Worm (Caenorhabditis elegans) whole organism, young adult: ENCODE measurements around the gene mdt-9.
A peak's percentile ranks its signal among the peaks of the same experiment; 100 is the strongest.

Experiments used
- B0035.1 ChIP-seq: sonication (generic microtip); optimal IDR thresholded peaks from 2 replicates; lab custom pipeline; 2016; ENCODE audit warnings: missing genetic modification characterization, mild to moderate bottlenecking, missing compliant biosample characterization, missing genotype, missing genetic modification reagents
- B0336.3 ChIP-seq: fragments of 200-800 bp; sonication (Bioruptor generic); IDR thresholded peaks from 2 replicates; pipeline ENCODE4 v1.3.6; 2022; ENCODE audit warnings: missing genetic modification characterization, missing compliant biosample characterization
- C06A6.2 ChIP-seq: fragments of 200-800 bp; sonication (Bioruptor generic); conservative IDR thresholded peaks from 2 replicates; pipeline ENCODE4 v1.3.6; 2022; ENCODE audit warnings: missing genetic modification characterization, missing compliant biosample characterization
- C17E4.6 ChIP-seq: fragments of 200-800 bp; sonication (Bioruptor generic); IDR thresholded peaks from 2 replicates; pipeline ENCODE4 v1.3.6; 2022; ENCODE audit warnings: missing genetic modification reagents, missing genetic modification characterization, missing compliant biosample characterization
- F22D6.2 ChIP-seq: sonication (generic microtip); optimal IDR thresholded peaks from 2 replicates; lab custom pipeline; 2016; ENCODE audit warnings: mild to moderate bottlenecking, missing genetic modification characterization, missing compliant biosample characterization
- F23B12.7 ChIP-seq: sonication (generic microtip); optimal IDR thresholded peaks from 2 replicates; lab custom pipeline; 2017; ENCODE audit warnings: missing genetic modification characterization, mild to moderate bottlenecking, missing compliant biosample characterization, antibody characterized with exemption, moderate library complexity; ENCODE audit not compliant: insufficient read depth
- F33H1.4 ChIP-seq: fragments of 200-800 bp; sonication (Bioruptor generic); IDR thresholded peaks from 2 replicates; pipeline ENCODE4 v1.3.6; 2022; ENCODE audit warnings: missing genetic modification reagents, missing genetic modification characterization, missing compliant biosample characterization
- F49E8.2 ChIP-seq: sonication (generic microtip); optimal IDR thresholded peaks from 3 replicates; lab custom pipeline; 2017; ENCODE audit warnings: missing genetic modification characterization, mild to moderate bottlenecking, missing compliant biosample characterization, antibody characterized with exemption, moderate library complexity; ENCODE audit not compliant: insufficient read depth
- F55B11.4 ChIP-seq: sonication (generic microtip); optimal IDR thresholded peaks from 2 replicates; lab custom pipeline; 2016; ENCODE audit warnings: missing compliant biosample characterization, missing genetic modification characterization, borderline replicate concordance; ENCODE audit not compliant: insufficient read depth
- F57A8.1 ChIP-seq: fragments of 200-800 bp; sonication (Bioruptor generic); optimal IDR thresholded peaks from 2 replicates; lab custom pipeline; 2018; ENCODE audit warnings: mild to moderate bottlenecking, missing genetic modification characterization, moderate library complexity, missing compliant biosample characterization
- T26A5.8 ChIP-seq: sonication (generic microtip); optimal IDR thresholded peaks from 2 replicates; lab custom pipeline; 2016; ENCODE audit warnings: missing genetic modification characterization, missing compliant biosample characterization
- Y56A3A.18 ChIP-seq: fragments of 200-800 bp; sonication (Bioruptor generic); IDR thresholded peaks from 2 replicates; pipeline ENCODE4 v1.3.6; 2022; ENCODE audit warnings: missing genetic modification reagents, missing genetic modification characterization, missing compliant biosample characterization
- Y79H2A.3 ChIP-seq: fragments of 200-800 bp; sonication (Bioruptor generic); conservative IDR thresholded peaks from 2 replicates; pipeline ENCODE4 v1.3.6; 2022; ENCODE audit warnings: missing genetic modification reagents, missing genetic modification characterization, missing compliant biosample characterization
- ama-1 ChIP-seq, 3 experiments: fragments of 150-350 bp in 1 of 3; sonication (generic microtip) in 2 of 3; optimal IDR thresholded peaks; 2 replicates each; lab custom pipeline; 2014 to 2018; ENCODE audit warnings: missing biosample characterization in 2 of 3, missing genetic modification characterization in 2 of 3, missing genetic modification reagents in 2 of 3
- aptf-3 ChIP-seq: fragments of 200-800 bp; sonication (Bioruptor generic); IDR thresholded peaks from 2 replicates; pipeline ENCODE4 v1.3.6; 2022; ENCODE audit warnings: missing genetic modification characterization, missing compliant biosample characterization
- attf-3 ChIP-seq: fragments of 200-800 bp; sonication (Bioruptor generic); conservative IDR thresholded peaks from 2 replicates; pipeline ENCODE4 v1.3.6; 2022; ENCODE audit warnings: missing genetic modification reagents, missing genetic modification characterization, missing compliant biosample characterization
- attf-5 ChIP-seq: fragments of 200-800 bp; sonication (Bioruptor generic); optimal IDR thresholded peaks from 2 replicates; lab custom pipeline; 2018; ENCODE audit warnings: mild to moderate bottlenecking, missing genetic modification characterization, missing compliant biosample characterization
- cebp-1 ChIP-seq, 2 experiments: fragments of 200-800 bp in 1 of 2; sonication (Bioruptor generic) in 1 of 2; sonication (generic microtip) in 1 of 2; IDR thresholded peaks in 1 of 2; optimal IDR thresholded peaks in 1 of 2; 2 replicates each; pipeline versions ENCODE4 v1.3.6 to Lab custom; 2017 to 2022; ENCODE audit warnings: missing compliant biosample characterization in 2 of 2, missing genetic modification characterization in 2 of 2, mild to moderate bottlenecking in 1 of 2, missing genetic modification reagents in 1 of 2, moderate library complexity in 1 of 2
- ceh-40 ChIP-seq: fragments of 200-800 bp; sonication (Bioruptor generic); IDR thresholded peaks from 2 replicates; pipeline ENCODE4 v1.3.6; 2022; ENCODE audit warnings: missing genetic modification characterization, missing compliant biosample characterization
- ceh-79 ChIP-seq: sonication (generic microtip); optimal IDR thresholded peaks from 2 replicates; lab custom pipeline; 2017; ENCODE audit warnings: mild to moderate bottlenecking, missing genetic modification characterization, missing compliant biosample characterization
- ekl-4 ChIP-seq: fragments of 200-800 bp; sonication (Bioruptor generic); IDR thresholded peaks from 2 replicates; pipeline ENCODE4 v1.3.6; 2022; ENCODE audit warnings: missing genetic modification reagents, missing genetic modification characterization, missing compliant biosample characterization
- gei-17 ChIP-seq: fragments of 200-800 bp; sonication (Bioruptor generic); optimal IDR thresholded peaks from 2 replicates; lab custom pipeline; 2018; ENCODE audit warnings: mild to moderate bottlenecking, missing genetic modification characterization, missing compliant biosample characterization
- lin-35 ChIP-seq, 3 experiments: fragments of 150-350 bp in 2 of 3; sonication (generic microtip) in 1 of 3; optimal IDR thresholded peaks; 2 replicates each; lab custom pipeline; 2014 to 2018; ENCODE audit warnings: missing biosample characterization in 3 of 3, missing genetic modification characterization in 3 of 3, missing genetic modification reagents in 3 of 3
- lir-1 ChIP-seq: fragments of 200-800 bp; sonication (Bioruptor generic); conservative IDR thresholded peaks from 2 replicates; pipeline ENCODE4 v1.3.6; 2022; ENCODE audit warnings: missing genetic modification reagents, missing genetic modification characterization, missing compliant biosample characterization
- lsl-1 ChIP-seq: fragments of 200-800 bp; sonication (Bioruptor generic); optimal IDR thresholded peaks from 2 replicates; lab custom pipeline; 2018; ENCODE audit warnings: mild to moderate bottlenecking, missing genetic modification characterization, moderate library complexity, missing compliant biosample characterization
- madf-6 ChIP-seq: fragments of 200-800 bp; sonication (Bioruptor generic); IDR thresholded peaks from 2 replicates; pipeline ENCODE4 v1.3.6; 2022; ENCODE audit warnings: missing genetic modification reagents, missing genetic modification characterization, missing compliant biosample characterization
- madf-8 ChIP-seq: fragments of 200-800 bp; sonication (Bioruptor generic); conservative IDR thresholded peaks from 2 replicates; pipeline ENCODE4 v1.3.6; 2022; ENCODE audit warnings: missing genetic modification reagents, missing genetic modification characterization, missing compliant biosample characterization
- nfya-2 ChIP-seq: fragments of 200-800 bp; sonication (Bioruptor generic); IDR thresholded peaks from 2 replicates; pipeline ENCODE4 v1.3.6; 2022; ENCODE audit warnings: missing genetic modification reagents, missing genetic modification characterization, missing compliant biosample characterization
- nhr-179 ChIP-seq: sonication (generic microtip); optimal IDR thresholded peaks from 2 replicates; lab custom pipeline; 2016; ENCODE audit warnings: mild to moderate bottlenecking, missing genetic modification characterization, missing compliant biosample characterization
- pbrm-1 ChIP-seq: fragments of 200-800 bp; sonication (Bioruptor generic); IDR thresholded peaks from 2 replicates; pipeline ENCODE4 v1.3.6; 2022; ENCODE audit warnings: missing genetic modification reagents, missing genetic modification characterization, missing compliant biosample characterization
- repo-1 ChIP-seq: sonication (generic microtip); optimal IDR thresholded peaks from 2 replicates; lab custom pipeline; 2017; ENCODE audit warnings: mild to moderate bottlenecking, missing genetic modification characterization, missing compliant biosample characterization
- snpc-4 ChIP-seq, 5 experiments: fragments of 150-350 bp in 1 of 5; sonication (generic microtip) in 4 of 5; optimal IDR thresholded peaks; 2 replicates each; lab custom pipeline; 2014 to 2018; ENCODE audit warnings: missing genetic modification characterization in 5 of 5, missing biosample characterization in 3 of 5, antibody characterized with exemption in 2 of 5, mild to moderate bottlenecking in 2 of 5, missing compliant biosample characterization in 2 of 5, missing genotype in 2 of 5, moderate library complexity in 2 of 5, missing genetic modification reagents in 1 of 5
- tbp1 ChIP-seq: fragments of 200-800 bp; sonication (Bioruptor generic); optimal IDR thresholded peaks from 2 replicates; lab custom pipeline; 2018; ENCODE audit warnings: mild to moderate bottlenecking, missing genetic modification characterization, missing compliant biosample characterization
- unc-62 ChIP-seq: fragments of 150-350 bp; optimal IDR thresholded peaks from 2 replicates; lab custom pipeline; 2014; ENCODE audit warnings: missing biosample characterization, missing genetic modification reagents, missing genetic modification characterization
- zfh-2 ChIP-seq: fragments of 200-800 bp; sonication (Bioruptor generic); conservative IDR thresholded peaks from 2 replicates; pipeline ENCODE4 v1.3.6; 2022; ENCODE audit warnings: missing genetic modification reagents, missing genetic modification characterization, missing compliant biosample characterization
- ztf-18 ChIP-seq: sonication (generic microtip); optimal IDR thresholded peaks from 2 replicates; lab custom pipeline; 2016; ENCODE audit warnings: missing genotype, mild to moderate bottlenecking, missing genetic modification characterization, missing compliant biosample characterization
- ztf-26 ChIP-seq: sonication (generic microtip); optimal IDR thresholded peaks from 2 replicates; lab custom pipeline; 2017; ENCODE audit warnings: missing genetic modification characterization, missing compliant biosample characterization

mdt-9 gene

DNA sequence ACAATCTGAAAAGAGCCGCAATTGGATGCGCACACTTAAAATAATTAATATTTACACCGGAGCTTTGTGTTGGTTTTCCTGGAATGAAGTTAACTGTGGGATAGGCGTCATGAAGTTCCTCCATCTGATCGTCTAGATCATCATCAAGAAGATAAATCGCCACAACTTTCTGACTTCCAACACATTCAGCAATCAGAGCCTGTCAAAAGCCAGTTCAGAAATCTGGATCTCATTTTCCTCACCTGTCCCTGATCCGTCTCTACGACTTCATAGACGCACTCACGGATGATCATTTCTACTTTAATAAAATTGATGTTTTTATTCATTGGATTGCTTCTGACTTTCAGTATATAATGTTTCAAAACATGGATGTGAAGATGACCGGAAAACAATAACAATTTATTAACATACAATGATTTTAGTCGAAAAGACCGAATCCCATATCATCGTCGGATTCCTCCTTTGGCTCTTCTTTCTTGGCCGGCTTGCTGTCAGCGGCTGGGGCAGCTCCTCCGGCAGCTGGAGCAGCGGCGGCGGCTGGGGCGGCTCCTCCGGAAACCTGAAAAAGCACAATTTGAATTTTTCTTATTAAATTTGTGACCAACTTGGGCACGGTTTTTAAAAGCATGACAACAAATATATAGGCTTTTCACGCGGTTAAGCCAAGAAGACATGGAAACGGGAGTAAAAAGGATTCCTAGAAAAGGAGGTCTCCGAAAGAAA lies 16.9 kb upstream of the mdt-9 start, which contains the start of gene agt-1 (continued):
- no peak for TF ChIP-seq cebp-1 (GFP tag; IDR thresholded peaks at IDR 0.05; lab: Robert Waterston, UW)
- peak; percentile 5 for TF ChIP-seq cebp-1 (tag; optimal IDR thresholded peaks at IDR 0.05; lab: Kevin White, UChicago)
- no peak for TF ChIP-seq ceh-40
- peak; percentile 84 for TF ChIP-seq zfh-2
- no peak for TF ChIP-seq C06A6.2
- TF ChIP-seq F55B11.4 (tag; lab: Kevin White, UChicago): no peak
- peak; percentile 42 for TF ChIP-seq ceh-79
- peak; percentile 29 for TF ChIP-seq tbp1 (GFP tag; lab: Kevin White, UChicago)
- no peak for TF ChIP-seq nfya-2 (GFP tag; lab: Robert Waterston, UW)
- peak; percentile 41 for TF ChIP-seq T26A5.8
- no peak for TF ChIP-seq ama-1 (optimal IDR thresholded peaks at IDR 0.05; lab: Kevin White, UChicago)
- peak in 1 of 2 experiments; percentile 60 for TF ChIP-seq ama-1 (GFP tag; optimal IDR thresholded peaks at IDR 0.05; lab: Kevin White, UChicago)
- TF ChIP-seq pbrm-1 (GFP tag; lab: Robert Waterston, UW): peak; percentile 60
- no peak for TF ChIP-seq attf-3 (GFP tag; lab: Robert Waterston, UW)
- TF ChIP-seq ekl-4 (GFP tag; lab: Robert Waterston, UW): peak; percentile 87
- TF ChIP-seq madf-8 (GFP tag; lab: Robert Waterston, UW): no peak

DNA sequence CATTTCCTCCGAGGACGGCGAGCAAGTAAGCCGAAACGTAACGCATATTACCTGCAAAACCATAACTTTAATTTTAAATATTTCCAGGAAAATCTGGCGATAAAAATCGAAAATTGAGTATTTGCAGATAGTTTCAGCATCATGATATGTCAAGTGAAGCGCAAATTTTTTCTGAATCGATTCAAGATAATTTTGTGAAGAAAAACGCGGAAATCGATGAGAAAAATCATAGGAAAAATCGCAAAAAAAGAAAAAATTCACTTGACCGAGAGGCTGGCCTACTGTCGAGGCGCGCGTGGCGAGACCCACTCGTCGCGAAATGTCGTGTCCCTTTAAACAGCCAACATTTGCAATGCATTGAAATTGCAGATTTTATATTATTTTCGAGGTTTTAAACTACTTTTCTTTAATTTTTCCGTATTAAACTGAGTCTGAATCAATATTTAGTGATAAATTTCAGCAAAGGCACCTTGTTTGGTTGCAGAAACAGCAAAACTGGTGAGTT lies 15.9 kb upstream of the mdt-9 start, which contains the start of the genes rla-2, popl-7 and Y62E10A.24:
TSS of gene rla-2 (minus strand) at position 51 of the 505 bp plus-strand sequence.
TSS of gene popl-7 (plus strand) at position 455 of the 505 bp plus-strand sequence.
TSS of gene Y62E10A.24 (plus strand) at position 476 of the 505 bp plus-strand sequence.
- peak; percentile 27 for TF ChIP-seq F23B12.7 (tag; lab: Kevin White, UChicago)
- peak; percentile 12; the same call in 1 of the 2 replicates for TF ChIP-seq madf-6 (GFP tag; lab: Robert Waterston, UW)
- TF ChIP-seq nhr-179: no peak
- peak; percentile 79 for TF ChIP-seq F33H1.4
- TF ChIP-seq attf-5: no peak
- TF ChIP-seq snpc-4 (GFP tag; optimal IDR thresholded peaks at IDR 0.05; lab: Kevin White, UChicago): no peak
- peak in 1 of 4 experiments; percentile 3 for TF ChIP-seq snpc-4 (tag; optimal IDR thresholded peaks at IDR 0.05; lab: Kevin White, UChicago)

DNA sequence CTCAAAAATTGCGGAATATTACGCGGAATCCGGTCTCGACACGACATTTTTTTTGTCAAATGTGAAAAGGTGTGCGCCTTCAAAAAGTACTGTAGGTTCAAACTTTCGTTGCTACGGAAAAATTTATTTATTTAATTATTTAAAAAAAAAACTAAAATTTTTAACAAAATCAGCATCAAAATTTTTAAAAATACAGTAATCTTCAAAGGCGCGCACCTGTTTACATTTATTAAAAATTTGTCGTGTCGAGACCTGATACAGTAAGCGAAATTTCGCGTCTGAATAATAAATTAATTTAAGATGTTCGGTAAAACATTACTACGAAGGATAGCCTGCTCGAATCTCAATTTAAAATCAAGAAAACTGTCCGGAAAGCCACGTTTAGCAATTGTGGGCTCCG lies 14.5 kb upstream of the mdt-9 start, which contains the start of gene Y62E10A.6:
TSS of gene Y62E10A.6 (plus strand) at position 301 of the 400 bp plus-strand sequence.
- TF ChIP-seq ztf-18 (peak; percentile 14), aptf-3 (GFP tag; lab: Robert Waterston, UW) (no peak), repo-1 (tag; lab: Kevin White, UChicago) (no peak), ekl-4 (GFP tag; lab: Robert Waterston, UW) (no peak), lsl-1 (GFP tag; lab: Kevin White, UChicago) (peak; percentile 6), B0035.1 (no peak)

DNA sequence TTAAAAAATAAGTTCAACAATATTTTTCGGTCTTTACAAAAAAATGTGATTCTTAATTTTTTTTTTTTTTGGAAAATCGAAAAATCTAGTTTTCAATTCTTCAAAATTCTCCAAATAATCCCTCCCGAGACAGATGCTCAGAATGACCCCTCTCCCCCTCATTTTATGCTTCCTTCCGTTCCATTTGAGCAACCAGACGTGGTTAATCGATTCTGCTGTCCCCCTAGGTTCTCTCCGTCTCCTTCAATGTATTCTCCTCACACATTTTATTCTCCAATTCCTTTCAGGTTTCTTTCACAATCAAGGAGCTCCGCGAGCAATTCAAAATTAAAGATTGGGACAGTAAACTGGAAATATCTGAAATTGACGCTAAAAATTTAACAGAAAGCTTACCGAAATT lies 11.3 kb upstream of the mdt-9 start:
- TF ChIP-seq ztf-26 (tag; lab: Kevin White, UChicago) (no peak), Y79H2A.3 (GFP tag; lab: Robert Waterston, UW) (no peak), C17E4.6 (GFP tag; lab: Robert Waterston, UW) (no peak), gei-17 (GFP tag; lab: Kevin White, UChicago) (no peak), F49E8.2 (tag; lab: Kevin White, UChicago) (no peak), lin-35 (GFP tag; optimal IDR thresholded peaks at IDR 0.05; lab: Kevin White, UChicago) (no peak), F57A8.1 (GFP tag; lab: Kevin White, UChicago) (no peak), madf-6 (GFP tag; lab: Robert Waterston, UW) (no peak), unc-62 (GFP tag; lab: Kevin White, UChicago) (no peak), B0336.3 (GFP tag; lab: Robert Waterston, UW) (no peak), madf-8 (GFP tag; lab: Robert Waterston, UW) (no peak), Y56A3A.18 (no peak), F22D6.2 (tag; lab: Kevin White, UChicago) (no peak), lir-1 (no peak), pbrm-1 (GFP tag; lab: Robert Waterston, UW) (no peak)
